Worm (Caenorhabditis elegans): Measurements from ENCODE around the gene M163.11.

The M163.11 gene

ce11 chrX:14464513-14464912 is 14.7 kb upstream of the M163.11 start, which contains the start of gene M163.7:
M163.7 (plus strand) TSS chrX:14464813.
- no peak for TF ChIP-seq ztf-29 (GFP tag; IDR thresholded peaks at IDR 0.05)
- no peak for TF ChIP-seq ref-1 (GFP tag; conservative IDR thresholded peaks at IDR 0.05)
- TF ChIP-seq tab-1 (GFP tag; IDR thresholded peaks at IDR 0.05) = no peak
- no peak for TF ChIP-seq T22C8.4 (GFP tag; IDR thresholded peaks at IDR 0.05)
- TF ChIP-seq med-1 (GFP tag; optimal IDR thresholded peaks at IDR 0.05; ENCODE audit: insufficient read depth) = no peak
- no peak for TF ChIP-seq ztf-23 (GFP tag; IDR thresholded peaks at IDR 0.05)
- no peak for TF ChIP-seq flt-1 (GFP tag; IDR thresholded peaks at IDR 0.05)
- no peak for TF ChIP-seq cog-1 (tag; optimal IDR thresholded peaks at IDR 0.05)
- no peak for TF ChIP-seq klf-2 (GFP tag; conservative IDR thresholded peaks at IDR 0.05)

- no peak for TF ChIP-seq ztf-23 (GFP tag; IDR thresholded peaks at IDR 0.05)
These were observed 13.6 kb upstream of the M163.11 start, which contains the start of gene M163.22 for ce11 chrX:14465593-14465992. M163.22 (plus strand) TSS chrX:14465893.

- TF ChIP-seq ztf-23 (GFP tag; IDR thresholded peaks at IDR 0.05) (no peak), ztf-29 (GFP tag; IDR thresholded peaks at IDR 0.05) (no peak), klf-2 (GFP tag; conservative IDR thresholded peaks at IDR 0.05) (no peak), tab-1 (GFP tag; IDR thresholded peaks at IDR 0.05) (no peak), T22C8.4 (GFP tag; IDR thresholded peaks at IDR 0.05) (no peak), cog-1 (tag; optimal IDR thresholded peaks at IDR 0.05) (no peak), flt-1 (GFP tag; IDR thresholded peaks at IDR 0.05) (no peak)
These were observed 12.6 kb upstream of the M163.11 start, which contains the start of gene M163.21 for ce11 chrX:14466532-14466931. M163.21 (plus strand) TSS chrX:14466832.

- no peak for TF ChIP-seq med-1 (GFP tag; optimal IDR thresholded peaks at IDR 0.05; ENCODE audit: insufficient read depth)
- no peak for TF ChIP-seq klf-2 (GFP tag; conservative IDR thresholded peaks at IDR 0.05)
- no peak for TF ChIP-seq cog-1 (tag; optimal IDR thresholded peaks at IDR 0.05)
- no peak for TF ChIP-seq ref-1 (GFP tag; conservative IDR thresholded peaks at IDR 0.05)
- TF ChIP-seq T22C8.4 (GFP tag; IDR thresholded peaks at IDR 0.05) = no peak
- TF ChIP-seq flt-1 (GFP tag; IDR thresholded peaks at IDR 0.05) = no peak
- TF ChIP-seq ztf-29 (GFP tag; IDR thresholded peaks at IDR 0.05) = no peak
- TF ChIP-seq tab-1 (GFP tag; IDR thresholded peaks at IDR 0.05) = no peak
- TF ChIP-seq ztf-23 (GFP tag; IDR thresholded peaks at IDR 0.05) = no peak
These were observed 9.9 kb upstream of the M163.11 start, which contains the start of gene M163.9 for ce11 chrX:14469284-14469683. M163.9 (plus strand) TSS chrX:14469584.

ce11 chrX:14470687-14471086 is 8.5 kb upstream of the M163.11 start, which contains the start of gene M163.10:
M163.10 (plus strand) TSS chrX:14470987.
- TF ChIP-seq med-1 (GFP tag; optimal IDR thresholded peaks at IDR 0.05; ENCODE audit: insufficient read depth) (no peak), ztf-29 (GFP tag; IDR thresholded peaks at IDR 0.05) (no peak), tab-1 (GFP tag; IDR thresholded peaks at IDR 0.05) (no peak), cog-1 (tag; optimal IDR thresholded peaks at IDR 0.05) (no peak), ref-1 (GFP tag; conservative IDR thresholded peaks at IDR 0.05) (no peak), ztf-23 (GFP tag; IDR thresholded peaks at IDR 0.05) (no peak), klf-2 (GFP tag; conservative IDR thresholded peaks at IDR 0.05) (no peak), T22C8.4 (GFP tag; IDR thresholded peaks at IDR 0.05) (no peak), flt-1 (GFP tag; IDR thresholded peaks at IDR 0.05) (no peak)

- no peak for TF ChIP-seq klf-2 (GFP tag; conservative IDR thresholded peaks at IDR 0.05)
- TF ChIP-seq cog-1 (tag; optimal IDR thresholded peaks at IDR 0.05) = no peak
- no peak for TF ChIP-seq tab-1 (GFP tag; IDR thresholded peaks at IDR 0.05)
- no peak for TF ChIP-seq T22C8.4 (GFP tag; IDR thresholded peaks at IDR 0.05)
- TF ChIP-seq med-1 (GFP tag; optimal IDR thresholded peaks at IDR 0.05; ENCODE audit: insufficient read depth) = no peak
- TF ChIP-seq ztf-23 (GFP tag; IDR thresholded peaks at IDR 0.05) = no peak
- no peak for TF ChIP-seq flt-1 (GFP tag; IDR thresholded peaks at IDR 0.05)
- no peak for TF ChIP-seq ztf-29 (GFP tag; IDR thresholded peaks at IDR 0.05)
- TF ChIP-seq ref-1 (GFP tag; conservative IDR thresholded peaks at IDR 0.05) = no peak
These were observed 5.4 kb upstream of the M163.11 start, which contains the start of gene M163.5 for ce11 chrX:14473740-14474139. M163.5 (plus strand) TSS chrX:14474040.

- no peak for TF ChIP-seq med-1 (GFP tag; optimal IDR thresholded peaks at IDR 0.05; ENCODE audit: insufficient read depth)
These were observed 2.4 kb upstream of the M163.11 start for ce11 chrX:14476625-14477257.

- TF ChIP-seq T22C8.4 (GFP tag; IDR thresholded peaks at IDR 0.05) = no peak
- TF ChIP-seq ref-1 (GFP tag; conservative IDR thresholded peaks at IDR 0.05) = no peak
- TF ChIP-seq tab-1 (GFP tag; IDR thresholded peaks at IDR 0.05) = no peak
- TF ChIP-seq ztf-23 (GFP tag; IDR thresholded peaks at IDR 0.05) = no peak
- TF ChIP-seq med-1 (GFP tag; optimal IDR thresholded peaks at IDR 0.05; ENCODE audit: insufficient read depth) = no peak
- no peak for TF ChIP-seq ztf-29 (GFP tag; IDR thresholded peaks at IDR 0.05)
- no peak for TF ChIP-seq flt-1 (GFP tag; IDR thresholded peaks at IDR 0.05)
- no peak for TF ChIP-seq klf-2 (GFP tag; conservative IDR thresholded peaks at IDR 0.05)
- TF ChIP-seq cog-1 (tag; optimal IDR thresholded peaks at IDR 0.05) = no peak
These were observed 1.8 kb upstream of the M163.11 start for ce11 chrX:14477338-14477737.

ce11 chrX:14478193-14478592 is 985 bp upstream of the M163.11 start:
- TF ChIP-seq med-1 (GFP tag; optimal IDR thresholded peaks at IDR 0.05; ENCODE audit: insufficient read depth) (no peak), T22C8.4 (GFP tag; IDR thresholded peaks at IDR 0.05) (no peak), cog-1 (tag; optimal IDR thresholded peaks at IDR 0.05) (no peak), ref-1 (GFP tag; conservative IDR thresholded peaks at IDR 0.05) (no peak), tab-1 (GFP tag; IDR thresholded peaks at IDR 0.05) (no peak), ztf-29 (GFP tag; IDR thresholded peaks at IDR 0.05) (no peak), klf-2 (GFP tag; conservative IDR thresholded peaks at IDR 0.05) (no peak), flt-1 (GFP tag; IDR thresholded peaks at IDR 0.05) (no peak), ztf-23 (GFP tag; IDR thresholded peaks at IDR 0.05) (no peak)

- TF ChIP-seq flt-1 (GFP tag; IDR thresholded peaks at IDR 0.05) (no peak; the same call in 1 of the 2 replicates), med-1 (GFP tag; optimal IDR thresholded peaks at IDR 0.05; ENCODE audit: insufficient read depth) (peak; percentile 40), tab-1 (GFP tag; IDR thresholded peaks at IDR 0.05) (no peak), klf-2 (GFP tag; conservative IDR thresholded peaks at IDR 0.05) (no peak), ztf-23 (GFP tag; IDR thresholded peaks at IDR 0.05) (peak; percentile 81), T22C8.4 (GFP tag; IDR thresholded peaks at IDR 0.05) (peak; percentile 13; the same call in 1 of the 2 replicates)
These were observed 1.1 kb downstream of the M163.11 start, which contains the start of gene gfi-3 for ce11 chrX:14480248-14480647. gfi-3 (plus strand) TSS chrX:14480572.

Data from whole organism, midembryonic.